Worm (Caenorhabditis elegans): Measurements from ENCODE around the gene asd-1.

DNA sequence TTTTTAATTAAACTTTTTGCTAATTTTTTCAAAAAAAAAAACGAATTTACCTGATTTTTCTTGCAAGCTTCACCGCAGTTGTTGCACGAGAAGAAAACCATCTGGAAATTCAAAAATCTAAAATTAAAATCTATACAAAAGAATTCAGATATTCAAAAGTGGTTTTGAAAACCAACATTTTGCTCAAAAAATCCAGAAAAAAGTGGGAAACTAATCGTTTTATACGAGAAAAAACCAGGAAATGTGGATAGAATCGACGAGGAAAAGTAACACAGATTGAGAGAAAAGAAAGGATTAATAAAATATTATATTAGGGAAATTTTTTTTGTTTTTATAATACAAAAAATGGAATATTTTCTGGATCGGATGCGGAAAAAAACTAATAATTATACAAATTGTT lies 33.0 kb upstream of the asd-1 start, which contains the start of gene C16C10.8:
- no peak for TF ChIP-seq ces-1 (GFP tag; optimal IDR thresholded peaks at IDR 0.05)
- no peak for TF ChIP-seq pqm-1 (tag; optimal IDR thresholded peaks at IDR 0.05)
- TF ChIP-seq F26F4.8 (GFP tag; conservative IDR thresholded peaks at IDR 0.05) = no peak
- no peak for TF ChIP-seq jun-1 (tag; optimal IDR thresholded peaks at IDR 0.05)
- TF ChIP-seq zag-1 (tag; optimal IDR thresholded peaks at IDR 0.05) = no peak
- TF ChIP-seq attf-4 (tag; optimal IDR thresholded peaks at IDR 0.05) = no peak
